Fruit fly (Drosophila melanogaster) whole organism, embryonic: ENCODE results near the gene CG15773.
A peak's percentile ranks its signal among the peaks of the same experiment; 100 is the strongest.

Source experiments
- Atf3 ChIP-seq: fragments of 200-800 bp; sonication (Bioruptor generic); optimal IDR thresholded peaks from 3 replicates; lab custom pipeline; 2016; ENCODE audit warnings: missing biosample characterization, missing genetic modification characterization
- B-H1 ChIP-seq: fragments of 200-800 bp; sonication (Bioruptor generic); IDR thresholded peaks from 3 replicates; pipeline ENCODE4 v1.3.6; 2022; ENCODE audit warnings: missing biosample characterization, missing genetic modification characterization
- BtbVII ChIP-seq: fragments of 200-800 bp; sonication (Bioruptor generic); optimal IDR thresholded peaks from 3 replicates; lab custom pipeline; 2017; ENCODE audit warnings: missing biosample characterization, mild to moderate bottlenecking, missing genetic modification characterization
- CG10209 ChIP-seq: fragments of 200-800 bp; sonication (Bioruptor generic); optimal IDR thresholded peaks from 3 replicates; lab custom pipeline; 2017; ENCODE audit warnings: missing biosample characterization, mild to moderate bottlenecking, missing genetic modification characterization, missing genetic modification reagents
- CG1233 ChIP-seq: fragments of 200-800 bp; sonication (Bioruptor generic); optimal IDR thresholded peaks from 4 replicates; lab custom pipeline; 2018; ENCODE audit warnings: missing biosample characterization, mild to moderate bottlenecking, missing genetic modification characterization
- CG12391 ChIP-seq: fragments of 200-800 bp; sonication (Bioruptor generic); optimal IDR thresholded peaks from 3 replicates; lab custom pipeline; 2018; ENCODE audit warnings: missing biosample characterization, mild to moderate bottlenecking, missing genetic modification characterization, moderate library complexity
- CG14050 ChIP-seq: fragments of 200-800 bp; sonication (Bioruptor generic); IDR thresholded peaks from 3 replicates; pipeline ENCODE4 v1.3.6; 2022; ENCODE audit warnings: missing biosample characterization, missing genetic modification characterization
- CG1602 ChIP-seq: fragments of 200-800 bp; sonication (Bioruptor generic); optimal IDR thresholded peaks from 3 replicates; lab custom pipeline; 2016; ENCODE audit warnings: missing biosample characterization, missing genetic modification characterization
- CG17186 ChIP-seq: fragments of 200-800 bp; sonication (Bioruptor generic); optimal IDR thresholded peaks from 3 replicates; lab custom pipeline; 2017; ENCODE audit warnings: missing biosample characterization, missing genetic modification reagents, missing genetic modification characterization
- CG2199 ChIP-seq: fragments of 200-800 bp; sonication (Bioruptor generic); IDR thresholded peaks from 3 replicates; pipeline ENCODE4 v1.3.6; 2022; ENCODE audit warnings: missing biosample characterization, missing genetic modification characterization
- CG2678 ChIP-seq: fragments of 200-800 bp; sonication (Bioruptor generic); optimal IDR thresholded peaks from 3 replicates; lab custom pipeline; 2019; ENCODE audit warnings: missing biosample characterization, mild to moderate bottlenecking, missing genetic modification characterization, moderate library complexity
- CG31388 ChIP-seq: fragments of 200-800 bp; sonication (Bioruptor generic); optimal IDR thresholded peaks from 2 replicates; lab custom pipeline; 2016; ENCODE audit warnings: missing biosample characterization, missing genetic modification characterization
- CG32532 ChIP-seq: fragments of 200-800 bp; sonication (Bioruptor generic); IDR thresholded peaks from 2 replicates; pipeline ENCODE4 v1.3.6; 2022; ENCODE audit warnings: missing biosample characterization, missing genetic modification characterization
- CG3407 ChIP-seq: fragments of 200-800 bp; sonication (Bioruptor generic); optimal IDR thresholded peaks from 2 replicates; lab custom pipeline; 2018; ENCODE audit warnings: missing biosample characterization, mild to moderate bottlenecking, missing genetic modification characterization
- CG4404 ChIP-seq: fragments of 200-800 bp; sonication (Bioruptor generic); IDR thresholded peaks from 2 replicates; pipeline ENCODE4 v1.3.6; 2022; ENCODE audit warnings: missing biosample characterization, missing genetic modification characterization
- CG6175 ChIP-seq: fragments of 200-800 bp; sonication (Bioruptor generic); IDR thresholded peaks from 3 replicates; pipeline ENCODE4 v1.3.6; 2022; ENCODE audit warnings: missing biosample characterization, missing genetic modification characterization
- CG6254 ChIP-seq: fragments of 200-800 bp; sonication (Bioruptor generic); optimal IDR thresholded peaks from 3 replicates; lab custom pipeline; 2017; ENCODE audit warnings: mild to moderate bottlenecking, missing biosample characterization, missing genetic modification reagents, missing genetic modification characterization
- CG6272 ChIP-seq: fragments of 200-800 bp; sonication (Bioruptor generic); IDR thresholded peaks from 2 replicates; pipeline ENCODE4 v1.3.6; 2022; ENCODE audit warnings: missing biosample characterization, missing genetic modification characterization
- CG6654 ChIP-seq: fragments of 200-800 bp; sonication (Bioruptor generic); optimal IDR thresholded peaks from 2 replicates; lab custom pipeline; 2017; ENCODE audit warnings: missing biosample characterization, mild to moderate bottlenecking, missing genetic modification characterization
- CG6813 ChIP-seq: fragments of 200-800 bp; sonication (Bioruptor generic); optimal IDR thresholded peaks from 2 replicates; lab custom pipeline; 2017; ENCODE audit warnings: missing biosample characterization, missing genetic modification characterization, mild to moderate bottlenecking, moderate library complexity, missing genetic modification reagents
- CoRest ChIP-seq: fragments of 200-800 bp; sonication (Bioruptor generic); optimal IDR thresholded peaks from 3 replicates; lab custom pipeline; 2018; ENCODE audit warnings: missing biosample characterization, mild to moderate bottlenecking, missing genetic modification characterization, moderate library complexity
- D19B ChIP-seq: fragments of 200-800 bp; sonication (Bioruptor generic); optimal IDR thresholded peaks from 2 replicates; lab custom pipeline; 2017; ENCODE audit warnings: missing biosample characterization, mild to moderate bottlenecking, missing genetic modification characterization
- Dp ChIP-seq: fragments of 200-800 bp; sonication (Bioruptor generic); optimal IDR thresholded peaks from 2 replicates; lab custom pipeline; 2018; ENCODE audit warnings: missing biosample characterization, mild to moderate bottlenecking, missing genetic modification characterization, moderate library complexity
- Dref ChIP-seq: fragments of 200-800 bp; sonication (Bioruptor generic); IDR thresholded peaks from 2 replicates; pipeline ENCODE4 v1.3.6; 2022; ENCODE audit warnings: missing biosample characterization, missing genetic modification characterization
- Fer2 ChIP-seq: fragments of 200-800 bp; sonication (Bioruptor generic); optimal IDR thresholded peaks from 2 replicates; lab custom pipeline; 2018; ENCODE audit warnings: missing biosample characterization, mild to moderate bottlenecking, missing genetic modification characterization, moderate library complexity
- MBD-R2 ChIP-seq: fragments of 200-800 bp; sonication (Bioruptor generic); IDR thresholded peaks from 2 replicates; pipeline ENCODE4 v1.3.6; 2022; ENCODE audit warnings: missing biosample characterization, missing genetic modification characterization
- Med ChIP-seq: fragments of 200-800 bp; sonication (Bioruptor generic); peaks from one replicate; lab custom pipeline; 2016; ENCODE audit warnings: missing biosample characterization, missing genetic modification characterization, mild to moderate bottlenecking, inconsistent platforms, moderate library complexity
- Pdp1 ChIP-seq, 2 experiments: fragments of 200-800 bp; sonication (Bioruptor generic); optimal IDR thresholded peaks; 3 replicates each; lab custom pipeline; 2016; ENCODE audit warnings: missing biosample characterization in 2 of 2, missing genetic modification characterization in 2 of 2, mild to moderate bottlenecking in 1 of 2, moderate library complexity in 1 of 2
- Rx ChIP-seq: fragments of 200-800 bp; sonication (Bioruptor generic); IDR thresholded peaks from 2 replicates; pipeline ENCODE4 v1.3.6; 2022; ENCODE audit warnings: missing biosample characterization, missing genetic modification characterization
- YL-1 ChIP-seq: fragments of 200-800 bp; sonication (Bioruptor generic); optimal IDR thresholded peaks from 3 replicates; lab custom pipeline; 2017; ENCODE audit warnings: missing biosample characterization, mild to moderate bottlenecking, missing genetic modification characterization
- amos ChIP-seq: fragments of 200-800 bp; sonication (Bioruptor generic); IDR thresholded peaks from 2 replicates; pipeline ENCODE4 v1.3.6; 2022; ENCODE audit warnings: missing biosample characterization, missing genetic modification characterization; ENCODE audit not compliant: partially characterized antibody
- ase ChIP-seq: fragments of 200-800 bp; sonication (Bioruptor generic); IDR thresholded peaks from 3 replicates; pipeline ENCODE4 v1.3.6; 2022; ENCODE audit warnings: missing biosample characterization, missing genetic modification characterization
- bowl ChIP-seq: fragments of 200-800 bp; sonication (Bioruptor generic); IDR thresholded peaks from 2 replicates; pipeline ENCODE4 v1.3.6; 2022; ENCODE audit warnings: missing biosample characterization, missing genetic modification characterization
- chinmo ChIP-seq: fragments of 200-800 bp; sonication (Bioruptor generic); IDR thresholded peaks from 4 replicates; pipeline ENCODE4 v1.3.6; 2022; ENCODE audit warnings: missing biosample characterization, missing genetic modification characterization; ENCODE audit not compliant: partially characterized antibody
- ci ChIP-seq: fragments of 200-800 bp; sonication (Bioruptor generic); IDR thresholded peaks from 3 replicates; pipeline ENCODE4 v1.3.6; 2022; ENCODE audit warnings: missing biosample characterization, missing genetic modification characterization
- corto ChIP-seq: fragments of 200-800 bp; sonication (Bioruptor generic); optimal IDR thresholded peaks from 2 replicates; lab custom pipeline; 2016; ENCODE audit warnings: missing biosample characterization, mild to moderate bottlenecking, missing genetic modification characterization, moderate library complexity
- gsb ChIP-seq: fragments of 200-800 bp; sonication (Bioruptor generic); IDR thresholded peaks from 2 replicates; pipeline ENCODE4 v1.3.6; 2022; ENCODE audit warnings: missing biosample characterization, missing genetic modification characterization
- lmd ChIP-seq: fragments of 200-800 bp; sonication (Bioruptor generic); IDR thresholded peaks from 2 replicates; pipeline ENCODE4 v1.3.6; 2022; ENCODE audit warnings: missing biosample characterization, missing genetic modification characterization
- org-1 ChIP-seq: fragments of 200-800 bp; sonication (Bioruptor generic); optimal IDR thresholded peaks from 2 replicates; lab custom pipeline; 2017; ENCODE audit warnings: missing biosample characterization, missing genetic modification characterization
- ranshi ChIP-seq: fragments of 200-800 bp; sonication (Bioruptor generic); IDR thresholded peaks from 2 replicates; pipeline ENCODE4 v1.3.6; 2022; ENCODE audit warnings: missing biosample characterization, missing genetic modification characterization
- rib ChIP-seq: fragments of 200-800 bp; sonication (Bioruptor generic); IDR thresholded peaks from 2 replicates; pipeline ENCODE4 v1.3.6; 2022; ENCODE audit warnings: missing biosample characterization, missing genetic modification characterization
- row ChIP-seq: fragments of 200-800 bp; sonication (Bioruptor generic); IDR thresholded peaks from 3 replicates; pipeline ENCODE4 v1.3.6; 2022; ENCODE audit warnings: missing biosample characterization, missing genetic modification characterization
- sim ChIP-seq: fragments of 200-800 bp; sonication (Bioruptor generic); IDR thresholded peaks from 2 replicates; pipeline ENCODE4 v1.3.6; 2022; ENCODE audit warnings: missing biosample characterization, missing genetic modification characterization
- so ChIP-seq: fragments of 200-800 bp; sonication (Bioruptor generic); IDR thresholded peaks from 3 replicates; pipeline ENCODE4 v1.3.6; 2022; ENCODE audit warnings: missing biosample characterization, missing genetic modification characterization
- sug ChIP-seq: fragments of 200-800 bp; optimal IDR thresholded peaks from 2 replicates; lab custom pipeline; 2019; ENCODE audit warnings: missing biosample characterization, mild to moderate bottlenecking, missing genetic modification characterization, moderate library complexity
- tap ChIP-seq: fragments of 200-800 bp; optimal IDR thresholded peaks from 3 replicates; lab custom pipeline; 2019; ENCODE audit warnings: missing biosample characterization, mild to moderate bottlenecking, missing genetic modification characterization, moderate library complexity
- toy ChIP-seq: fragments of 200-800 bp; sonication (Bioruptor generic); IDR thresholded peaks from 2 replicates; pipeline ENCODE4 v1.3.6; 2022; ENCODE audit warnings: missing biosample characterization, missing genetic modification characterization
- trh ChIP-seq: fragments of 200-800 bp; sonication (Bioruptor generic); optimal IDR thresholded peaks from 2 replicates; lab custom pipeline; 2016; ENCODE audit warnings: missing biosample characterization, missing genetic modification characterization
- tx ChIP-seq: fragments of 200-800 bp; sonication (Bioruptor generic); optimal IDR thresholded peaks from 2 replicates; lab custom pipeline; 2016; ENCODE audit warnings: missing biosample characterization, missing genetic modification characterization
- vfl ChIP-seq: fragments of 200-800 bp; sonication (Bioruptor generic); optimal IDR thresholded peaks from 2 replicates; lab custom pipeline; 2016; ENCODE audit warnings: missing biosample characterization, missing genetic modification characterization

Gene CG15773

DNA sequence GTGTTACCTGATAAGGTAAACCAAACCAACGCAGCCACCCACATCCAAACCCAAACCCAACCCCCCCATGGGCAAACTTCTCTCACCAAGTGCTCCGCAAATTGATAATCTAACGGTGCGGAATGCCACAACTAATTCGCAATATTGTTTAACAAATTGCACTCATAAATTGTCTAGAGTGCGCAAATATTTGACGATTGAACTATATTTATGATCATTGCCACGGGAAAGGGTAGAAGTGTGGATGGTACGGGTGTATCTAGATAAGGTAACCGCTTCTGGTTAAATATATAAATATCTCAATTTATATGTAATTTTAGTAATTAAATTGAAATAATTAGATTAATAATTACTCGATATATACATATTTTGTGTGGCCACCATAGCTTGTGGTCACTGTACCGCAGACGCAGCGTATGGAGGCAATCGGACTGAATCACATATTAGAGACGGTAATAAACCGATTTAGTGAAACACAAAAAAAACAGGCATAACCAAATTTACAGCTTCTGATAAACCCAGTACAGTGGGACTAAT is 14.0 kb upstream of the CG15773 start (continued):
- TF ChIP-seq amos: no peak
- no peak for TF ChIP-seq CG6254
- TF ChIP-seq corto (GFP tag; lab: Kevin White, UChicago): peak; percentile 43
- no peak for TF ChIP-seq CG1602
- peak; percentile 21; the same call in 1 of the 2 replicates for TF ChIP-seq Rx
- TF ChIP-seq vfl (GFP tag; lab: Kevin White, UChicago): peak; percentile 7
- TF ChIP-seq tap: peak; percentile 23
- TF ChIP-seq CG10209: peak; percentile 65
- TF ChIP-seq gsb: peak; percentile 51; the same call in 1 of the 2 replicates
- 0 out of 2 replicates have a peak, but pooled peaks have one; percentile 10 for TF ChIP-seq toy
- no peak for TF ChIP-seq Atf3 (GFP tag; lab: Kevin White, UChicago)
- no peak for TF ChIP-seq CG31388 (GFP tag; lab: Kevin White, UChicago)
- peak; percentile 37 for TF ChIP-seq CG1233 (GFP tag; lab: Kevin White, UChicago)
- TF ChIP-seq CG6272 (GFP tag; lab: Robert Waterston, UW): no peak
- peak; percentile 71; the same call in 1 of the 2 replicates for TF ChIP-seq ranshi (GFP tag; lab: Robert Waterston, UW)
- TF ChIP-seq sug: peak; percentile 92
- TF ChIP-seq B-H1 (GFP tag; lab: Robert Waterston, UW): peak; percentile 18; the same call in 1 of the 3 replicates
- peak in 1 of 2 experiments; percentile 5 for TF ChIP-seq Pdp1 (GFP tag; optimal IDR thresholded peaks at IDR 0.05; lab: Kevin White, UChicago)
- TF ChIP-seq CG2199 (GFP tag; lab: Robert Waterston, UW): no peak
- peak; percentile 34; the same call in 1 of the 3 replicates for TF ChIP-seq so (GFP tag; lab: Robert Waterston, UW)
- no peak for TF ChIP-seq Dp
- peak; percentile 26; the same call in 1 of the 2 replicates for TF ChIP-seq Dref (GFP tag; lab: Robert Waterston, UW)
- TF ChIP-seq CG17186 (GFP tag; lab: Kevin White, UChicago): no peak
- TF ChIP-seq CoRest (tag; lab: Kevin White, UChicago): peak; percentile 71
- peak; percentile 64; the same call in 2 of the 3 replicates for TF ChIP-seq CG6175 (GFP tag; lab: Robert Waterston, UW)
- TF ChIP-seq rib: peak; percentile 84
- TF ChIP-seq row: peak; percentile 83
- peak; percentile 50 for TF ChIP-seq D19B (GFP tag; lab: Kevin White, UChicago)
- TF ChIP-seq CG6654 (GFP tag; lab: Kevin White, UChicago): no peak
- TF ChIP-seq CG3407: no peak
- peak; percentile 58 for TF ChIP-seq Fer2 (tag; lab: Kevin White, UChicago)
- TF ChIP-seq org-1: peak; percentile 2
- TF ChIP-seq ci: peak; percentile 63; the same call in 1 of the 3 replicates
- TF ChIP-seq CG4404 (GFP tag; lab: Robert Waterston, UW): no peak
- TF ChIP-seq Med (GFP tag; lab: Kevin White, UChicago): peak; percentile 68
- no peak for TF ChIP-seq chinmo (GFP tag; lab: Robert Waterston, UW)
- TF ChIP-seq CG12391 (tag; lab: Kevin White, UChicago): peak; percentile 60
- TF ChIP-seq CG14050 (GFP tag; lab: Robert Waterston, UW): 0 out of 3 replicates have a peak, but pooled peaks have one; percentile 12
- no peak for TF ChIP-seq YL-1
- TF ChIP-seq trh (GFP tag; lab: Kevin White, UChicago): no peak
- peak; percentile 47; the same call in 1 of the 2 replicates for TF ChIP-seq MBD-R2 (GFP tag; lab: Robert Waterston, UW)
- TF ChIP-seq CG32532 (GFP tag; lab: Robert Waterston, UW): peak; percentile 90
- TF ChIP-seq tx (GFP tag; lab: Kevin White, UChicago): no peak
- TF ChIP-seq sim (GFP tag; lab: Robert Waterston, UW): no peak
- TF ChIP-seq CG6813 (GFP tag; lab: Kevin White, UChicago): peak; percentile 33
- peak; percentile 16; the same call in 1 of the 3 replicates for TF ChIP-seq ase (GFP tag; lab: Robert Waterston, UW)
- TF ChIP-seq bowl: peak; percentile 49; the same call in 1 of the 2 replicates
- TF ChIP-seq lmd: peak; percentile 71; the same call in 1 of the 2 replicates
- peak; percentile 85 for TF ChIP-seq CG2678 (tag; lab: Kevin White, UChicago)
- TF ChIP-seq BtbVII (GFP tag; lab: Kevin White, UChicago): peak; percentile 56
